Fruit fly (Drosophila melanogaster): ENCODE measurements around the gene Usp7.

The Usp7 gene

DNA sequence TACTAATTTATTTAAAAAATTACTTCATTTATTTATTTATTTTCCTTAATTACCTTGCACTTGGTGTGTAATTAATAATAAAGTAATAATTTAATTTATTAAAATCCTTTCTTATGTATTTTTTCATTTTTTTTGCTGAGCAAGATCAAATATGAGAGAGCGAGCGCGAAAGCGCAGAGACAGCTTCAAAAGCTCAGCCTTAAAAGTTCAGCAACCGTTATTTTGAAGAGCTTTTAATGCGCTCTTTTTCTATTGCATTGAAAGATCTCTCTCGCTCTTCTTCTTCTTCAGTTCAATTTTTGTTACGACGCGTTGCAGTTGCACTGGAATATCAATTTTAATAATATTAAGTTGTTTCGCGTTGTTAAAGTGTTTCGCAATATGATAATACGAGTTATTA is 14.6 kb upstream of the Usp7 start, which contains the start of gene Ten-a:
TSS of gene Ten-a (plus strand) at position 301 of the 400 bp plus-strand sequence.
- TF ChIP-seq eg (GFP tag; IDR thresholded peaks at IDR 0.05) (no peak), Eip93F (GFP tag; optimal IDR thresholded peaks at IDR 0.05) (no peak), net (GFP tag; optimal IDR thresholded peaks at IDR 0.05) (no peak), fkh (GFP tag; optimal IDR thresholded peaks at IDR 0.05) (no peak), CG3919 (GFP tag; optimal IDR thresholded peaks at IDR 0.05) (no peak), Smox (GFP tag; optimal IDR thresholded peaks at IDR 0.05) (no peak), CG6163 (GFP tag; IDR thresholded peaks at IDR 0.05) (no peak), Sox15 (GFP tag; optimal IDR thresholded peaks at IDR 0.05) (no peak), CG7368 (GFP tag; optimal IDR thresholded peaks at IDR 0.05) (no peak), fd85E (GFP tag; optimal IDR thresholded peaks at IDR 0.05) (no peak), Eip75B (GFP tag; optimal IDR thresholded peaks at IDR 0.05) (no peak), CG9139 (GFP tag; optimal IDR thresholded peaks at IDR 0.05) (no peak), Lpt (GFP tag; optimal IDR thresholded peaks at IDR 0.05) (no peak), CG16779 (tag; optimal IDR thresholded peaks at IDR 0.05) (no peak)

DNA sequence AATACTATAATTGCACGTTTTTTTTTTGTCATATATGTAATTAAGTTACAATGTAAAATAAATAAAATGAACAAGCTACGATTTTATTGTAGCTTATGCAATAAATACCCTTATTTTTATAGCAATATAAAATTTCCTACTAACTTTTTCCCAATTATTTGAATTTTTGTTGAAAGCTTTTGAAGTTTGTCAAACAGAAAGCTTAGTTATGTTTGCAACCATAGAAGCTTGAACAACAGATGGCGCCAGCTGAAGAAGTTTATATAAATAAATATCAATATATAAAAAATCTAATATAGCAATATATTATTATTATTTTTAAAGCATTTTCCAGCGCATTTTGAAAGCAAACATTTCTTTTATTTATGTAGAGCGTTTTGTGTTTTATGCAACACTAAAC is 6.4 kb upstream of the Usp7 start:
- TF ChIP-seq lz (GFP tag; optimal IDR thresholded peaks at IDR 0.05) (no peak), Gug (GFP tag; IDR thresholded peaks at IDR 0.05) (no peak), Hr39 (GFP tag; optimal IDR thresholded peaks at IDR 0.05) (no peak), pdm3 (GFP tag; optimal IDR thresholded peaks at IDR 0.05) (no peak), salr (GFP tag; optimal IDR thresholded peaks at IDR 0.05) (no peak), CG6792 (GFP tag; optimal IDR thresholded peaks at IDR 0.05) (no peak), CG11902 (GFP tag; optimal IDR thresholded peaks at IDR 0.05) (no peak), Ets21C (GFP tag; optimal IDR thresholded peaks at IDR 0.05) (no peak), CG8319 (GFP tag; optimal IDR thresholded peaks at IDR 0.05) (no peak)

DNA sequence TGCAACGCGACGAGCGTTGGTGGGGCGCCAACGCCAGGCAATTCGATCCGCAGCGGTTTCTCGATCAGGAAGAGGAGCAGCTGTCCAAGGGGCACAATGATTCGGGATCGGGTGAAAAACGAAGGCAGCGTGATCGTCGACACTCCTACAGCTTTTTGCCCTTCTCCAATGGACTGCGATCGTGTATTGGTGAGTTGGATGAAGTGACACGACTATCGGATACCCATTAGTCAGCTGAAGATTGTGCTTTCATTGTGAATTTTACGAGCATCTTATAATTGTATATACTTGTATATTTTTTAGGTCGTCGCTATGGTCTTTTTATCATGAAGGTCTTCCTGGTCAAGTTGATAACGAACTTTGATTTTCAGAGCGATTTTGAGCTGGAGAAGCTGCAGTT is 5.9 kb upstream of the Usp7 start:
- TF ChIP-seq svp (GFP tag): peak; percentile 60
- TF ChIP-seq Sox15 (GFP tag; optimal IDR thresholded peaks at IDR 0.05): no peak

DNA sequence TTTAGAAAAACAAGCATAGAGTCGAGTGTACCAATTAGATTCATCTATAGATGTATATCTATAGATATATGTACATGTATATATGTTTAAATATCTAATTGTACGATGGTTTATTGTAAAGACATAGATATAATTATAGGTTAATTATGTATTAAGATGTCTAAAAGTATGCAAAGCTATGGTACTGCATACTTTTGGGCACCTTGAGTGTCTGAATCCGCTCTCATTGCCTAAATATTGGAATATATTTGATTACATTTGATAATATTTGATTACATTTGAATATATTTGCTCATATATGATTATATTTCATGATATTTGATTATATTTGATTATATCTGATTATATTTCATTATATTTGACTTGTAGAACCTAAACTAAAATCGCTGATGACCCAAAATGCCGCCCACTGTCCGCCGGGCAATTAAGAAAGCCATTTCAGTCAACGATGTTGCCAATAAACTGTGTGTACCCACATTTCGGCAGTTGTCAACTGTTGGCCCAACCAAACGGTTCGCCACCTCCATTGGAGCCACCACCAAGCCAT is 3.4 kb upstream of the Usp7 start, which contains the start of gene Cyp318a1:
TSS of gene Cyp318a1 (plus strand) at position 497 of the 547 bp plus-strand sequence.
- TF ChIP-seq CG4318 (GFP tag; optimal IDR thresholded peaks at IDR 0.05) (no peak), CG10669 (GFP tag; optimal IDR thresholded peaks at IDR 0.05) (no peak), CG8632 (GFP tag; optimal IDR thresholded peaks at IDR 0.05) (no peak), dac (GFP tag; optimal IDR thresholded peaks at IDR 0.05) (no peak), pdm3 (GFP tag; optimal IDR thresholded peaks at IDR 0.05) (no peak), vri (GFP tag; optimal IDR thresholded peaks at IDR 0.05) (no peak), CG1621 (tag; optimal IDR thresholded peaks at IDR 0.05) (no peak), CG8119 (GFP tag; IDR thresholded peaks at IDR 0.05) (no peak)

DNA sequence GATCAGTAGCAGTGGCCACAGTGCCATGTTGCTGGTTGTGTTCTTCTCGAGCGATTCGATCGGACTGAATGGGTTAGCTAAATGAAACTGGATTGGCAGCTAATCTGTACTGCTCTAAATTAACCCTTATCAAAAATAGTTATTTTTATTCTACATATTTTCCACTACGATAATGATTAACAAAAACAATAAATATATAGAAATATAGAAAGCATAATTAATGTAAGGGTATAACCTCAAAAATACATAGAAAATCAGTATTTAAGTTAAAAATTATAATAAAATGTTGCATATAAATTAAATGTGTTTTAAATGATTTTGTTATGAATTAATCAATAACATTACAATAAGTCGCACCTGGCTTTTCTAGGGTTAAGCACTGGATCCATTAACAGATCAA is 2.6 kb upstream of the Usp7 start, which contains the start of gene Cyp311a1:
TSS of gene Cyp311a1 (minus strand) at position 66 of the 400 bp plus-strand sequence.
- TF ChIP-seq CG15336 (GFP tag; IDR thresholded peaks at IDR 0.05): peak; percentile 52; the same call in 1 of the 2 replicates
- TF ChIP-seq CG6276 (GFP tag; optimal IDR thresholded peaks at IDR 0.05): no peak
- no peak for TF ChIP-seq CG32006 (GFP tag; optimal IDR thresholded peaks at IDR 0.05)
- TF ChIP-seq acj6 (GFP tag; optimal IDR thresholded peaks at IDR 0.05): no peak
- TF ChIP-seq eg (GFP tag; IDR thresholded peaks at IDR 0.05): 0 out of 3 replicates have a peak, but pooled peaks have one; percentile 7
- no peak for TF ChIP-seq Gug (GFP tag; IDR thresholded peaks at IDR 0.05)
- TF ChIP-seq Eip93F (GFP tag; optimal IDR thresholded peaks at IDR 0.05): no peak
- peak; percentile 39; the same call in 1 of the 3 replicates for TF ChIP-seq CG8119 (GFP tag; IDR thresholded peaks at IDR 0.05)
- no peak for TF ChIP-seq Ets21C (GFP tag; optimal IDR thresholded peaks at IDR 0.05)
- no peak for TF ChIP-seq CG7368 (GFP tag; optimal IDR thresholded peaks at IDR 0.05)
- no peak for TF ChIP-seq vri (GFP tag; optimal IDR thresholded peaks at IDR 0.05)
- peak; percentile 43 for TF ChIP-seq Eip78C (GFP tag)
- TF ChIP-seq dac (GFP tag; optimal IDR thresholded peaks at IDR 0.05): no peak
